Worm (Caenorhabditis elegans): ENCODE results near the gene sss-1.

- TF ChIP-seq W03F9.2 (tag; optimal IDR thresholded peaks at IDR 0.05): no peak
- TF ChIP-seq him-1 (tag; optimal IDR thresholded peaks at IDR 0.05): no peak
Measured at ce11 chrIV:9858970-9859369, 34.6 kb downstream of the sss-1 start.

All from whole organism, L4/young adult.